Fruit fly (Drosophila melanogaster): Measurements from ENCODE around the gene MICAL-like.

Gene MICAL-like

DNA sequence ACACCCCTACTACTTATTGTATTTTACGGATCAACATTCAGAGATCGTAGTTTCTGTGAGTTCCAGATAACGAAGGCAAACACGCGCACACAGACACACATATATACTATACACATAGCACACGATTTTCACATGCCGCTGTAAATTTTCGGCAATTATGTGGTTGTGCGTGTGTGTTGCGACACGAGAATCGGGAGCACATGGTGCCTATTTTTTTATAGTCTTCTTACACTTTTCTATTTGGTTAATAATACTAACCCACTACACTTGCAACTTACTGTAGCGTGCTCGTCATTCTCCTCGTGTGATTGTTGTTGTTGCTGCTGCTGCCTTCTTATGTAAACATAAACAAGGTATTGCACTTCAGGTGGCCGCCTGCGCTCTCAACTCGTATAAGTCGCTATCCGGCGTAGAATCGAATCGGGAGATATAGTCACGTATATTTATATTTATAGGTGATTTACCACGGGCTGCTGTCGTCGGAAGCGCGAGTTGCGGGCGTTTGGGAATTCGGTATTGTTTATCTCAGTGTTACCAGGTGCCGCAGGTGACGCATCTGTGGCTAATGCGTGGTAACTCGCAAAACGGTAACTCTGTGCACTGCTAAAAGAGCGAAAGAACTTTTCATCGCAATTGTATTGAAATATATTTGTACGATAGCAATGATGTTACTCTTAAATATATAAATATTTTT is 7.2 kb upstream of the MICAL-like start, which contains the start of gene Adk2:
Adk2 (minus strand) TSS at position 529 of the 694 bp plus-strand sequence.
- TF ChIP-seq Myc (optimal IDR thresholded peaks at IDR 0.05), result no peak

DNA sequence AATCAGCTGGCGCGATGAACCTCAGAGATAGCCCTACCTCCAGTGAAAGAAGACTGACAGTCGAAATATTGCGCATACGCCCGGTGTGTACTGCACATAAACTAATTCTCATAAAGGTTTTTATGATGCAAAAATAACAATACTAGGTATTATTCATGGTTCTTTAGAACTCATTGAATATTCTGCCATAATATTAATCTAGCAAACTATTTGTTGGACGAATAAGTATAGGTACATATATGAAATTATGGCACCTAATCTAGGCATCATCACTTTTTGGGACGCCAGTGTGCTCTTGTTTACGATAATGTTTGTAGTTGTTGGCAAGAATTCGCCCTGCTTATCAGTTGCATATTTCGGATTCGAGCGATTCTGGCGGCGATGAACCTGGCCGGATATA is 6.6 kb upstream of the MICAL-like start:
- TF ChIP-seq ttk (optimal IDR thresholded peaks at IDR 0.05) (no peak), psq (optimal IDR thresholded peaks at IDR 0.05) (no peak), Myc (optimal IDR thresholded peaks at IDR 0.05) (no peak), Sin3A (optimal IDR thresholded peaks at IDR 0.05) (no peak), insv (optimal IDR thresholded peaks at IDR 0.05) (no peak), h (optimal IDR thresholded peaks at IDR 0.05) (no peak)

DNA sequence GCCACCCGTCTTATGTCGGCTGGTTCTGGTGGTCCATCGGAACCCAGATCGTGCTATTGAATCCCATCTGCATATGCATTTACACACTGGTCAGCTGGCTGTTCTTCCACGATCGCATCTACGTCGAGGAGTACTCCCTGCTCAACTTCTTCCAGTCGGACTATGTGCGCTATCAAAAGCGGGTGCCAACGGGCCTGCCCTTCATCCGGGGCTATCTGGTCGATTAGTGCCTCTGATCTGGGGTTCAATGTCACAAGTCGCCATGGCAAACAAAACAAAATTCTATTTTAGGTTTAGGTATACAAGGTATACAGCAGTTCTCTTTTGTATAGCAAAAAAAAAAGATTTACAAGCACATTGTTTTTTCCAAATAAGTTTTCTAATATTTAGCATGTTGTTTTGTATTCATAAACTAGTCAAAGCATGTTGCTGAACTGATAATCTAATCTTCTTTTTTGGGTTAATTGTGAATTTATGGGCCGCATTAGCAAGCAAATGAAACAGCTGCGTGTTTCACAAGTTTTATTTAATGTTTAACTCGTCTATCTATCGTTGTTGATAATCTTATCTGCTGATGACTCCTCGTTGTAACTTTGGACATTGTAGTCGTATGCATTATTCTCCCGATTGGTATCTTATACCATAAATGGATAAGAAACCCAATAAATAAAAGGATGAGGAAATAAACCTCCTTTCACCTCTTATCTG is 4.3 kb upstream of the MICAL-like start:
- TF ChIP-seq Myc (optimal IDR thresholded peaks at IDR 0.05), result no peak
- TF ChIP-seq insv (optimal IDR thresholded peaks at IDR 0.05), result no peak
- TF ChIP-seq psq (optimal IDR thresholded peaks at IDR 0.05), result no peak
- no peak for TF ChIP-seq Sin3A (optimal IDR thresholded peaks at IDR 0.05)
- no peak for TF ChIP-seq h (optimal IDR thresholded peaks at IDR 0.05)
- no peak for TF ChIP-seq ttk (optimal IDR thresholded peaks at IDR 0.05)

DNA sequence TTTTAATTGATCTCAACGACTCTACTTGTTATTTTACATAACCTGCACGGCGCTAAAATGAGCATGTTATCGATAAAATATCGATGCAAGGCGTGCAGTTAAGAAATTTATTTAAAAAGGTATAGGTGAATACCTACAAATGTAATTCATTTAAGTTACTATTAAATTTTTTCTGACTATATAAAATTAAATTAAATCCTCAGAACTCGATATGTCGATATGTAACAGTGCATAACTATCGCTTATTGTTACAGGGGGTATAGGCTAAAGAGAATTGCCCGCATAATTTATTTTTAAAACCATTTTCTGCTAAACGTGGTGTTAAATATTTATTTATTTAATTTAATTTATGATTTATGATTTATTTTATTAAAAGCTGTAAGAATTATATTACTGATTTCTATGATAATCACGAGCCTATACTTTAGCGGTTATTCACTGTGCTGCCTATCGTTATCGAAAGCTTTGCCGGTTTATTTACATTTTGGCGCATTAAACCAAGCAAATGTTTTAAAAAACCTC is 2.7 kb upstream of the MICAL-like start, which contains the start of the genes mRpL20 and Icmt:
mRpL20 (minus strand) TSS at position 65 of the 522 bp plus-strand sequence.
Icmt (plus strand) TSS at position 464 of the 522 bp plus-strand sequence.
- TF ChIP-seq Myc (optimal IDR thresholded peaks at IDR 0.05), result no peak
- no peak for TF ChIP-seq psq (optimal IDR thresholded peaks at IDR 0.05)
- TF ChIP-seq insv (optimal IDR thresholded peaks at IDR 0.05), result no peak
- no peak for TF ChIP-seq h (optimal IDR thresholded peaks at IDR 0.05)
- no peak for TF ChIP-seq ttk (optimal IDR thresholded peaks at IDR 0.05)
- TF ChIP-seq Sin3A (optimal IDR thresholded peaks at IDR 0.05), result no peak

DNA sequence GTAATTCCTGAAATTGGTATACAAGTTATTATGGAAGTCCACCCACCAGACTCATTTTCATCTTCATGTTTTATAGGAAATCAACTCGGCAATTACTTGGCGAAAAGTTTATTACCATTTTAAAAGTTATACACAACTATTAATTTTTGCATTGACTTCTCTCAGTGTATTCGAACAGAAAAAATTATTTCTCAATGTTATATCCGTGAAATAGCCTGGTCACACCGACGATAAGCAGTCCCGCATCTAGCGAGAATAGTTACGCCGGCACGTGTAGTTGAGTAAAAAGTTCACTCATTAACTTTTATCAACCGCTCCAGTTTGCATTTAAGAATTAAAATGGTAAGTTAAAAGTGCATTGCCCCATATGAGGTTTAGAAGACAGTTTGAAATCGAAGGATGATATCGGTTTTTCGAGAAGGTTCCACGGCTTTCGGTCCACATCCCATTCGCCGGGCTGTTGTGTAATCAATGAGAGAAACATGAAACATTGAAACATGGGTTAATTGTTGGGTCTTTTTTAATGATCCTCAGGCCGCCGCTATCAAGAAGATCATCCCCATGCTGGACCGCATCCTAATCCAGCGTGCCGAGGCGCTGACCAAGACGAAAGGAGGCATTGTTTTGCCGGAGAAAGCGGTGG is 812 bp upstream of the MICAL-like start, which contains the start of gene CG11267:
CG11267 (plus strand) TSS at position 228 of the 643 bp plus-strand sequence.
- no peak for TF ChIP-seq ttk (optimal IDR thresholded peaks at IDR 0.05)
- no peak for TF ChIP-seq Sin3A (optimal IDR thresholded peaks at IDR 0.05)
- no peak for TF ChIP-seq h (optimal IDR thresholded peaks at IDR 0.05)
- no peak for TF ChIP-seq psq (optimal IDR thresholded peaks at IDR 0.05)
- no peak for TF ChIP-seq Myc (optimal IDR thresholded peaks at IDR 0.05)
- TF ChIP-seq insv (optimal IDR thresholded peaks at IDR 0.05), result no peak

DNA sequence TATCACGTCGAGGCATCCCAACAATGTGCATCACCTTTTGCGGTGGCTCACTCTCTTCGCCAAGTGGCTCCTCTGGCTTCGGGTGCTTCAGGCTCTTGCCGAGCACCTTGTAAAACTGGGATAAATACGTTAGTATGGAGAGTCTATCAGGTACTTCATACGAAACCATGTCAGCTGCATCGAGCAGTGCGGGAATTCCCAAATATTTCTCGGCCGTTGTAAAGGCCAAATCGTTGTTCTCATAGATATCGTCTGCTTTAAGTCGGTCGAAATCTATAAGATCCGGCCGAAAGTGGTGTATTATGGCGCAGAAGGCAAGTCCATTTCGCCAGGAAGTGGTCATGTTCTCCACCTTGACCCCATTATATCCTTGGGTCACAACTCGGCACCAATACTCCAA is 439 bp downstream of the MICAL-like start:
- no peak for TF ChIP-seq ttk (optimal IDR thresholded peaks at IDR 0.05)
- no peak for TF ChIP-seq Sin3A (optimal IDR thresholded peaks at IDR 0.05)
- no peak for TF ChIP-seq Myc (optimal IDR thresholded peaks at IDR 0.05)

DNA sequence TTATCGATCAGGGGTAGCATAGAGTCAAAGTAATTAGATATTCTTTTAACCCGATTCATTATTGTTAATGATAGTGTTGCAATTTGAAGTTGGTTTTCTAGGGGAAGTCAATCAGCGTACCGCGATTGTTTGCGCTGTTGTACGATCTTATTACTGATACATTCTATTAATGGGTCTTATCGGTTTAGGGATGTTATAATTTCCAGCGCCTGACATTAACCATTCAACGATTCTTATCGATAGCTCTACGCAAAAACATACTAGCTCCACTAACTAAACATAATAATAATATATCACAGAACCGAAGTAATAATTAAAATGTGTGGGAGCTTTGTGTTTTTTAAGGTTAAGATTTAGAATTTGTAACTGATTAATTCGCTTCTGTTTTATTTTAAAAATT is 3.6 kb downstream of the MICAL-like start, which contains the start of gene Cul6:
Cul6 (minus strand) TSS at position 175 of the 400 bp plus-strand sequence.
- TF ChIP-seq Sin3A (optimal IDR thresholded peaks at IDR 0.05) (no peak), insv (optimal IDR thresholded peaks at IDR 0.05) (no peak), Myc (optimal IDR thresholded peaks at IDR 0.05) (no peak), psq (optimal IDR thresholded peaks at IDR 0.05) (no peak), h (optimal IDR thresholded peaks at IDR 0.05) (no peak), ttk (optimal IDR thresholded peaks at IDR 0.05) (no peak)

- TF ChIP-seq ttk (optimal IDR thresholded peaks at IDR 0.05), result no peak
- TF ChIP-seq psq (optimal IDR thresholded peaks at IDR 0.05), result no peak
- TF ChIP-seq insv (optimal IDR thresholded peaks at IDR 0.05), result no peak
- TF ChIP-seq Myc (optimal IDR thresholded peaks at IDR 0.05), result no peak
- TF ChIP-seq Sin3A (optimal IDR thresholded peaks at IDR 0.05), result no peak
- no peak for TF ChIP-seq h (optimal IDR thresholded peaks at IDR 0.05)
Measured at dm6 chr3L:13007946-13008462, 7.1 kb downstream of the MICAL-like start.

DNA sequence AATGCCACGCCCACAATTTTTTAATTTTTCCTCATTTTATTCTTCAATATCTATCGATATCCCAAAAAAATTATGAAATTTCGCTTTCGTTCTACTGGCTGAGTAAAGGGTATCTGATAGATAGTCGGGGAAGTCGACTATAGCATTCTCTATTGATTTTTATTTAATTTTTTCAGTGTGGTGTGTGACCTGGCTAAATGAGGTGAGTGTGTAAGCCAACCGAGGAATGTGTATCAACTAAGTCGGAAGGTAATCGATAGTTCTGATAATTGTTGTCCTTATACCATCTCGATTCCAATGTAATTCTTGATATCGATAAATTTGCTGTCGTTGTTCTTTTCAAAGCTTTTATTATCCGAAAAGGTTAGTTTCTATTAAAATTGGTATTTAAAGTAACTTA is 8.6 kb downstream of the MICAL-like start, which contains the start of gene CG11263:
CG11263 (plus strand) TSS at position 328 of the 400 bp plus-strand sequence.
- TF ChIP-seq psq (optimal IDR thresholded peaks at IDR 0.05) (no peak), h (optimal IDR thresholded peaks at IDR 0.05) (no peak), ttk (optimal IDR thresholded peaks at IDR 0.05) (no peak), Sin3A (optimal IDR thresholded peaks at IDR 0.05) (no peak), insv (optimal IDR thresholded peaks at IDR 0.05) (no peak), Myc (optimal IDR thresholded peaks at IDR 0.05) (no peak)

- TF ChIP-seq Myc (optimal IDR thresholded peaks at IDR 0.05) (no peak), h (optimal IDR thresholded peaks at IDR 0.05) (no peak), Sin3A (optimal IDR thresholded peaks at IDR 0.05) (no peak), insv (optimal IDR thresholded peaks at IDR 0.05) (no peak), ttk (optimal IDR thresholded peaks at IDR 0.05) (no peak), psq (optimal IDR thresholded peaks at IDR 0.05) (no peak)
Measured at dm6 chr3L:12994835-12995234, 20.3 kb downstream of the MICAL-like start, which contains the start of gene CG11262. CG11262 (plus strand) TSS chr3L:12995135.

dm6 chr3L:12972259-12972658 is 42.9 kb downstream of the MICAL-like start, which contains the start of the genes CG10748 and CG10749:
CG10748 (minus strand) TSS chr3L:12972359.
CG10749 (plus strand) TSS chr3L:12972474.
- no peak for TF ChIP-seq psq (optimal IDR thresholded peaks at IDR 0.05)
- TF ChIP-seq ttk (optimal IDR thresholded peaks at IDR 0.05), result no peak
- no peak for TF ChIP-seq h (optimal IDR thresholded peaks at IDR 0.05)
- TF ChIP-seq insv (optimal IDR thresholded peaks at IDR 0.05), result no peak
- no peak for TF ChIP-seq Myc (optimal IDR thresholded peaks at IDR 0.05)
- no peak for TF ChIP-seq Sin3A (optimal IDR thresholded peaks at IDR 0.05)

Measured in Kc167 (cell line).